Worm (Caenorhabditis elegans): Measurements from ENCODE around the gene srr-8.

DNA sequence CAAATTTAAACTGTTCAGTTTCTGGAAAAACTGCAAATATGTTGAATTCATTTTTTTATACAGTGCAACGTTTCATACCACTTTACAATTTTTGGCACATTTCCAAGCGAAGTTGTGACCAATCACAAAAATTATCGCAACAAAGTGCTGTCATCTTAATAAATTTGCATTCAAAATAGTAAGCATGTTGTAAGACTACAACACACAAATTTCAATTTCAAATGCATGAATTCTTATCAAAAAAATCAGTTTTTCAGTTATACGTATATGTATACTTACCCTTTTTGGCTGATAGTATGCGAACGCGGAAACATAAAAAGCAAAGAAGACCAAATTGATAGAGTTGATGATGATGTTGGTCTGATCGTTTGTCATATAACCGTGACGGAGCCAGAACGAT, 28.7 kb downstream of the srr-8 start:
- no peak for TF ChIP-seq pat-9 (tag; optimal IDR thresholded peaks at IDR 0.05)
- TF ChIP-seq lim-6 (tag; optimal IDR thresholded peaks at IDR 0.05) = no peak
- TF ChIP-seq pag-3 (tag; optimal IDR thresholded peaks at IDR 0.05; ENCODE audit: borderline replicate concordance) = no peak
- no peak for TF ChIP-seq nhr-11 (tag; optimal IDR thresholded peaks at IDR 0.05)
- no peak for TF ChIP-seq eyg-1 (tag; optimal IDR thresholded peaks at IDR 0.05)
- no peak for TF ChIP-seq ceh-48 (tag; optimal IDR thresholded peaks at IDR 0.05)
- TF ChIP-seq lin-11 (tag; optimal IDR thresholded peaks at IDR 0.05) = no peak

Measured in whole organism, late embryonic.